Worm (Caenorhabditis elegans): ENCODE data around the gene K02A6.3.

Gene K02A6.3

DNA sequence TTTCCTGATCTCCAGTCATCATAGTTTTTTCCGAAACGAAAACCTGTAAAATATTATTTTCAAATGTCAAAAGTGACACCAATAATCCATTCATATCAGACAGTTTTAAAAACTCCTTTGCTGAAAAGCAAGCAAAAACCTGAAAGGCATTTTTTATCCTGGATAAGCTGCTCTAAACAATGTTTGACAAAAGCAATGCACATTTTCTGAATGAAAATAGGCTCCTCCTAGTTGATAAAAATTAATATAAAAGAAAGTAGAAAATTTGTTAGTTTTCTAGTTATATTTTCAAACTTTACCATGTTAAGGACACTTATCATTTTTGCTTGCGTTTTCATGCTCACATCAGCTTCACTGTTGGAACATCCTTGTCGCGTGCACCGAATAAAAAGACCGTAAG, 12.3 kb downstream of the K02A6.3 start, which contains the start of gene K02A6.1:
TSS of gene K02A6.1 (plus strand) at position 301 of the 400 bp plus-strand sequence.
- no peak for TF ChIP-seq vab-15 (tag; optimal IDR thresholded peaks at IDR 0.05)
- TF ChIP-seq ceh-63 (GFP tag; optimal IDR thresholded peaks at IDR 0.05): no peak
- no peak for TF ChIP-seq sup-37 (GFP tag; optimal IDR thresholded peaks at IDR 0.05)
- no peak for TF ChIP-seq C16A3.4 (tag; optimal IDR thresholded peaks at IDR 0.05)
- TF ChIP-seq egl-13 (tag; optimal IDR thresholded peaks at IDR 0.05): no peak
- TF ChIP-seq efl-3 (GFP tag; optimal IDR thresholded peaks at IDR 0.05): no peak
- TF ChIP-seq lsy-2 (tag; optimal IDR thresholded peaks at IDR 0.05): no peak
- TF ChIP-seq elt-3 (tag; optimal IDR thresholded peaks at IDR 0.05): no peak
- no peak for TF ChIP-seq ceh-88 (GFP tag; IDR thresholded peaks at IDR 0.05)
- no peak for TF ChIP-seq lin-39 (tag; optimal IDR thresholded peaks at IDR 0.05)
- no peak for TF ChIP-seq C34B4.2 (tag; optimal IDR thresholded peaks at IDR 0.05)
- TF ChIP-seq isw-1 (GFP tag; IDR thresholded peaks at IDR 0.05): no peak
- no peak for TF ChIP-seq ces-1 (GFP tag; optimal IDR thresholded peaks at IDR 0.05)
- no peak for TF ChIP-seq elt-2 (tag; optimal IDR thresholded peaks at IDR 0.05)
- TF ChIP-seq rnt-1 (tag; optimal IDR thresholded peaks at IDR 0.05): no peak
- TF ChIP-seq nhr-71 (tag; optimal IDR thresholded peaks at IDR 0.05): no peak

DNA sequence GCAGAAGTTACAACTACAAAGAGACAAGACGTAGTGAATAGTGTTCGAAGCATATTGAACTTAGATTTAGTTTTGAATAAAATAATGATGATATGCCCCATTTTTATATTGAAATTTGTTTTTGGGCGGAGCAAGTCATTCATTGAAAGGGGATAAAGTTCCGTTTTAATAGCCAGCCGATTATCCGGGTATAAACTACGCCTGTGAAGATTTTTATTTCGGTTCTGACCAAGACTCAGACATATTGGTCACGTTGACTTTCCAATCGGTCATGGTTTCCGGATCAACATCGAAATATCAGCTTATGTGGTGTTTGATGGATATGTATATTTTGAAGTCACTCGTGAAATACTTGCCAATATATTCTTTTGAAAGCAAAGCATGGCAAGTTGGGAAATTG, 13.1 kb downstream of the K02A6.3 start, which contains the start of gene K02A6.4:
TSS of gene K02A6.4 (minus strand) at position 101 of the 400 bp plus-strand sequence.
- TF ChIP-seq fos-1 (tag; optimal IDR thresholded peaks at IDR 0.05) (no peak), nhr-71 (tag; optimal IDR thresholded peaks at IDR 0.05) (no peak), mep-1 (tag; optimal IDR thresholded peaks at IDR 0.05) (no peak), lin-35 (GFP tag; optimal IDR thresholded peaks at IDR 0.05) (no peak), sox-4 (tag; optimal IDR thresholded peaks at IDR 0.05) (no peak)

DNA sequence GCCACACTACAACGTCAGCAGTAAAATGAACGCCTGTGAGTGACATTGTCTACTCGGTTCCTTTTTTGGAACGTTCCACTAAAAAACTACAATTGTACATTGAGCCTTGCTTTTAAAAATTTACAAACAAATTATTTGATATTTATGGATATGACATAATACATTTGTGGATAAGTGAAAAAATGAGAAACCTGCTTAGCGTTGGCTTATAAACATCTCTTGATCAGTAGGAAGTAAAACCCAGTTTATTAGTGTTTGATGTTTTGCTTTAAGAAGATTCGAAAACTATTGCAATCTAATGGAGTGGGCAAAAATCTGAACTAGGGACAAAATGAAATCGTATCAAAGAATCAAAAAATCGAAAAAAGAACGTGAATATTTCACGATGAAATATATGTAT, 14.8 kb downstream of the K02A6.3 start:
- TF ChIP-seq nhr-47 (tag; optimal IDR thresholded peaks at IDR 0.05) (no peak), dsc-1 (tag; optimal IDR thresholded peaks at IDR 0.05) (no peak), unc-86 (tag; optimal IDR thresholded peaks at IDR 0.05) (no peak), tbx-2 (tag; optimal IDR thresholded peaks at IDR 0.05) (no peak), skn-1 (tag; optimal IDR thresholded peaks at IDR 0.05) (no peak), pax-3 (tag; optimal IDR thresholded peaks at IDR 0.05) (no peak), mdl-1 (tag; optimal IDR thresholded peaks at IDR 0.05) (no peak), C34B4.2 (tag; optimal IDR thresholded peaks at IDR 0.05) (no peak), C04F5.9 (tag; optimal IDR thresholded peaks at IDR 0.05) (no peak), ceh-8 (GFP tag; optimal IDR thresholded peaks at IDR 0.05) (no peak), nhr-237 (tag; optimal IDR thresholded peaks at IDR 0.05) (no peak), fkh-4 (tag; optimal IDR thresholded peaks at IDR 0.05; ENCODE audit: borderline replicate concordance) (no peak), ceh-63 (GFP tag; optimal IDR thresholded peaks at IDR 0.05) (no peak), ceh-82 (tag; optimal IDR thresholded peaks at IDR 0.05) (no peak), nhr-76 (tag; optimal IDR thresholded peaks at IDR 0.05) (no peak), lin-13 (GFP tag; optimal IDR thresholded peaks at IDR 0.05) (no peak), lsy-2 (tag; optimal IDR thresholded peaks at IDR 0.05) (no peak), isw-1 (GFP tag; IDR thresholded peaks at IDR 0.05) (no peak), nhr-19 (GFP tag; conservative IDR thresholded peaks at IDR 0.05) (no peak)

DNA sequence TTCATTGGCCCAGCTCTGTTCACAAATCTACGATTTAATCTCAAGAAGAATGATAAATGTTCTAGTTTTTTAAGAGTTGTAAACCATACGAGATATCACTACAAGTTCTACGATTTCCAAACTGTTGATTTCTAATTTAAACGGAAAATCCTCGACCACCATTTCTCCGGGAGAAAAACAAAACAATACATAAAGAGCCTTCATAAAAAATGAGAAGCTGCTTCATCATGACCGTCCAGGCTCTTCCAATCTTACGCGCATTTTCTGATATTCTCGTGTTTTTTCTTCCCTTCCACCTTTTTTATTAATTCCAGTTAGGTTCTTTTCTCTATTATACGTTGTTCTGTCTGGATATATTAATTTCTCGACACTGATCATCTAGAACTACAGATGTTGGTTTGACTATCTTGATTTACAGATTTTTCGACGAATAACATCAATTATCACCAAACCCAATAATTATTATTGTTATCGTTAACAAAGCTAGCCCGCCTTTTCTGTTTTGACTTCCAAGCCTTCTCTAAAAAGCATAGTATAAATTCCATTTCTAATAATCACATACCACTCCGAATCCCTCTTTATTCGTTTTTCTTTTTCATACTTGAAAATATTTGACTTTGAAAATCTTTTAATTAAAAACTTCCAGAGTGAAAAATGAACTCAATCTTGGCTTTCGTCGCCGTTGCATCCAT, 17.2 kb downstream of the K02A6.3 start, which contains the start of gene C47D2.1:
TSS of gene C47D2.1 (plus strand) at position 642 of the 692 bp plus-strand sequence.
- TF ChIP-seq swsn-7 (tag; optimal IDR thresholded peaks at IDR 0.05): no peak
- no peak for TF ChIP-seq C34B4.2 (tag; optimal IDR thresholded peaks at IDR 0.05)
- no peak for TF ChIP-seq lir-3 (tag; optimal IDR thresholded peaks at IDR 0.05; ENCODE audit: poor library complexity)
- no peak for TF ChIP-seq lin-35 (GFP tag; optimal IDR thresholded peaks at IDR 0.05)
- TF ChIP-seq fkh-10 (GFP tag; optimal IDR thresholded peaks at IDR 0.05): no peak
- TF ChIP-seq hlh-4 (tag; optimal IDR thresholded peaks at IDR 0.05): no peak
- TF ChIP-seq pax-3 (tag; optimal IDR thresholded peaks at IDR 0.05): no peak
- no peak for TF ChIP-seq nhr-47 (tag; optimal IDR thresholded peaks at IDR 0.05)
- TF ChIP-seq tbx-2 (tag; optimal IDR thresholded peaks at IDR 0.05): no peak
- no peak for TF ChIP-seq unc-30 (tag; optimal IDR thresholded peaks at IDR 0.05)
- TF ChIP-seq pqm-1 (tag; optimal IDR thresholded peaks at IDR 0.05): no peak
- TF ChIP-seq ztf-11 (tag; optimal IDR thresholded peaks at IDR 0.05): no peak
- no peak for TF ChIP-seq zag-1 (tag; optimal IDR thresholded peaks at IDR 0.05)
- TF ChIP-seq irx-1 (tag; optimal IDR thresholded peaks at IDR 0.05): no peak
- no peak for TF ChIP-seq nhr-20 (tag; optimal IDR thresholded peaks at IDR 0.05)
- TF ChIP-seq unc-62 (GFP tag; optimal IDR thresholded peaks at IDR 0.05): no peak
- no peak for TF ChIP-seq nhr-77 (tag; optimal IDR thresholded peaks at IDR 0.05)
- TF ChIP-seq fkh-4 (tag; optimal IDR thresholded peaks at IDR 0.05; ENCODE audit: borderline replicate concordance): no peak

All from whole organism, L1 larva.